Worm (Caenorhabditis elegans) whole organism, early embryonic: ENCODE measurements around the gene lpl-1.

Experiments used
- B0310.2 ChIP-seq: sonication (generic microtip); optimal IDR thresholded peaks from 2 replicates; lab custom pipeline; 2016; ENCODE audit warnings: mild to moderate bottlenecking, missing genetic modification characterization, missing compliant biosample characterization
- F13C5.2 ChIP-seq: sonication (generic microtip); optimal IDR thresholded peaks from 2 replicates; lab custom pipeline; 2017; ENCODE audit warnings: mild to moderate bottlenecking, missing genetic modification characterization, inconsistent platforms, missing compliant biosample characterization
- aly-1 ChIP-seq: sonication (generic microtip); optimal IDR thresholded peaks from 2 replicates; lab custom pipeline; 2016; ENCODE audit warnings: missing genetic modification characterization, missing compliant biosample characterization
- ama-1 ChIP-seq: fragments of 150-350 bp; optimal IDR thresholded peaks from 2 replicates; lab custom pipeline; 2014
- ceh-13 ChIP-seq: fragments of 200-800 bp; sonication (Bioruptor generic); optimal IDR thresholded peaks from 2 replicates; lab custom pipeline; 2018; ENCODE audit warnings: mild to moderate bottlenecking, missing genetic modification characterization, missing compliant biosample characterization
- ceh-36 ChIP-seq: sonication (generic microtip); optimal IDR thresholded peaks from 2 replicates; lab custom pipeline; 2016; ENCODE audit warnings: missing genetic modification characterization, inconsistent platforms, missing compliant biosample characterization
- ets-7 ChIP-seq: sonication (generic microtip); optimal IDR thresholded peaks from 2 replicates; lab custom pipeline; 2016; ENCODE audit warnings: missing genotype, missing genetic modification characterization, missing compliant biosample characterization
- flt-1 ChIP-seq: fragments of 200-800 bp; sonication (Bioruptor generic); IDR thresholded peaks from 2 replicates; pipeline ENCODE4 v1.3.6; 2022; ENCODE audit warnings: missing genetic modification characterization, missing compliant biosample characterization
- hmbx-1 ChIP-seq: sonication (generic microtip); optimal IDR thresholded peaks from 2 replicates; lab custom pipeline; 2016; ENCODE audit warnings: mild to moderate bottlenecking, missing genetic modification characterization, missing compliant biosample characterization
- hmg-4 ChIP-seq: fragments of 200-800 bp; sonication (Bioruptor generic); optimal IDR thresholded peaks from 2 replicates; lab custom pipeline; 2018; ENCODE audit warnings: mild to moderate bottlenecking, missing genetic modification characterization, missing compliant biosample characterization
- hnd-1 ChIP-seq: sonication (generic microtip); optimal IDR thresholded peaks from 2 replicates; lab custom pipeline; 2016; ENCODE audit warnings: missing genetic modification characterization, missing compliant biosample characterization
- pes-1 ChIP-seq: fragments of 200-800 bp; sonication (Bioruptor generic); IDR thresholded peaks from 2 replicates; pipeline ENCODE4 v1.3.6; 2022; ENCODE audit warnings: missing genetic modification reagents, missing genetic modification characterization, missing compliant biosample characterization
- scrt-1 ChIP-seq: fragments of 200-800 bp; sonication (Bioruptor generic); IDR thresholded peaks from 2 replicates; pipeline ENCODE4 v1.3.6; 2022; ENCODE audit warnings: missing genetic modification characterization, missing compliant biosample characterization
- sea-1 ChIP-seq: fragments of 200-800 bp; sonication (Bioruptor generic); conservative IDR thresholded peaks from 2 replicates; pipeline ENCODE4 v1.3.6; 2022; ENCODE audit warnings: missing genetic modification characterization, missing compliant biosample characterization
- tbx-11 ChIP-seq: fragments of 200-800 bp; sonication (Bioruptor generic); IDR thresholded peaks from 2 replicates; pipeline ENCODE4 v1.3.6; 2022; ENCODE audit warnings: missing genetic modification characterization, missing compliant biosample characterization
- tbx-37 ChIP-seq: fragments of 200-800 bp; sonication (Bioruptor generic); conservative IDR thresholded peaks from 2 replicates; pipeline ENCODE4 v1.3.6; 2022; ENCODE audit warnings: missing genetic modification reagents, missing genetic modification characterization, missing compliant biosample characterization
- tra-4 ChIP-seq: sonication (generic microtip); optimal IDR thresholded peaks from 2 replicates; lab custom pipeline; 2017; ENCODE audit warnings: missing genetic modification characterization, missing compliant biosample characterization

The lpl-1 gene

DNA sequence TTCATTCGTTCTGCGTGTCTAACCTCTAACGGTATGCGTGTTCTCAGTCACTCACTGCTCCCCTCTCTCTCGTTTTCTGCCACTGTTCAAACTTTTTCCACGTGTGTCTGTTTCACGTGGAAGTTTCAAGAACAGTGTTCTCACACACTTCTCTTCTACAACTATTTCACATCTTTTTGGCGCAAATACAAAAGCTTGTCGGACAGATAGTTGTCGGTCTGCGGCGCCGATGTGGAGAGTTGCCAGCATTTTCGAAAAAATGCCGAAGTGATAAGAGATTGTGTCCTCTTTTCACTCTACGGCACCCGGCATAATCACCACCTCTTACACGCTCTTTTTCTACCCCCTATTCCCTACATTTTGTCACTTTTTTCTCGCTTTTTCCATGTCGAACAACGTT, 24.5 kb upstream of the lpl-1 start:
- TF ChIP-seq pes-1 (GFP tag; lab: Robert Waterston, UW) = no peak
- no peak for TF ChIP-seq B0310.2
- no peak for TF ChIP-seq tbx-37 (GFP tag; lab: Robert Waterston, UW)
- TF ChIP-seq F13C5.2 = no peak
- no peak for TF ChIP-seq tra-4
- no peak for TF ChIP-seq sea-1 (GFP tag; lab: Robert Waterston, UW)
- no peak for TF ChIP-seq flt-1 (GFP tag; lab: Robert Waterston, UW)
- TF ChIP-seq aly-1 (tag; lab: Kevin White, UChicago) = no peak
- no peak for TF ChIP-seq tbx-11 (GFP tag; lab: Robert Waterston, UW)
- TF ChIP-seq hnd-1 = no peak
- no peak for TF ChIP-seq ceh-36 (tag; lab: Kevin White, UChicago)
- no peak for TF ChIP-seq ceh-13 (GFP tag; lab: Kevin White, UChicago)
- no peak for TF ChIP-seq ama-1 (lab: Kevin White, UChicago)
- TF ChIP-seq hmbx-1 (tag; lab: Kevin White, UChicago) = no peak
- no peak for TF ChIP-seq hmg-4 (GFP tag; lab: Kevin White, UChicago)
- TF ChIP-seq ets-7 (tag; lab: Kevin White, UChicago) = no peak
- TF ChIP-seq scrt-1 (GFP tag; lab: Robert Waterston, UW) = no peak

DNA sequence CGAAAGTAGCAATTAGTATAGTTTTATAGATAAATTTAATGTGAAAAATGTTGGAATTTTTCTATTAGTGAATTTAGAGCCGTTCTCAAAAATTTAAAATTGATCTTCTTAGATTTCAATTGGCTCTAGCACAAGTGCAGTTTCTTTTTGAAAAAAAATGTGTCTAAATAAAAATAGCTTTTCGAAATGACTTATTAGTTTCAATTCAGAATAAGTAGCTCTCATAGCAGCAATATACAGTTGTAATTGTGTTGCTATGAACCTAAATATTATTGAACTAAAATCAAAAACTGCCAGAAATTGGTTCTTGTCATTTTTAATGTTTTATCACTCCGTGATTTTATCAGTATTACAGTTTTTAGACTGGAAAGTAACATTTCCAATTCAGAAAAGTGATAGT, 23.9 kb upstream of the lpl-1 start:
- no peak for TF ChIP-seq sea-1 (GFP tag; lab: Robert Waterston, UW)
- TF ChIP-seq hmg-4 (GFP tag; lab: Kevin White, UChicago) = no peak
- no peak for TF ChIP-seq hnd-1
- TF ChIP-seq tbx-11 (GFP tag; lab: Robert Waterston, UW) = no peak
- TF ChIP-seq ceh-13 (GFP tag; lab: Kevin White, UChicago) = no peak
- no peak for TF ChIP-seq pes-1 (GFP tag; lab: Robert Waterston, UW)
- TF ChIP-seq ets-7 (tag; lab: Kevin White, UChicago) = no peak
- TF ChIP-seq aly-1 (tag; lab: Kevin White, UChicago) = no peak
- TF ChIP-seq ama-1 (lab: Kevin White, UChicago) = no peak
- no peak for TF ChIP-seq hmbx-1 (tag; lab: Kevin White, UChicago)

DNA sequence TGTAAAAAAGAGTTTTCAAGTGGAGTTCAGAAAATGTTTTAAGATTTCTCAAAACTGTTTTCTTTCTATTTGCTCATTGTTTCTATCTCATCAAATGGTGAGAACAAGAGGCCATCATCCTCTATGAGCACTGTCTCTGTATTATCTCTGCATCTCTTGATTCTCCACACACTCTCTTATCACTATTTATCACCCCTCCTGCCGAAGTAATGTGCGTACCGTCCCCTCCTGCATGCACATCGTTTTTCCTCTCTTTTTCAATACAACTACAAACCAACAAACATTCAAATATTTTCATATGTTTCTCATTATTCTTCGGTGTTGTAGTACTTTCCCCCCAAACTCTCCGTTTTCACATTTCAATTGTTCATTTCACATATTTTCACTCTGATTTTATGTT, 22.6 kb upstream of the lpl-1 start:
- TF ChIP-seq tra-4 = no peak
- TF ChIP-seq B0310.2 = no peak
- no peak for TF ChIP-seq ceh-36 (tag; lab: Kevin White, UChicago)
- TF ChIP-seq hmbx-1 (tag; lab: Kevin White, UChicago) = no peak
- no peak for TF ChIP-seq F13C5.2
- TF ChIP-seq pes-1 (GFP tag; lab: Robert Waterston, UW) = no peak
- TF ChIP-seq tbx-37 (GFP tag; lab: Robert Waterston, UW) = no peak
- TF ChIP-seq tbx-11 (GFP tag; lab: Robert Waterston, UW) = no peak
- no peak for TF ChIP-seq ceh-13 (GFP tag; lab: Kevin White, UChicago)
- TF ChIP-seq aly-1 (tag; lab: Kevin White, UChicago) = no peak
- TF ChIP-seq hnd-1 = no peak
- no peak for TF ChIP-seq hmg-4 (GFP tag; lab: Kevin White, UChicago)

DNA sequence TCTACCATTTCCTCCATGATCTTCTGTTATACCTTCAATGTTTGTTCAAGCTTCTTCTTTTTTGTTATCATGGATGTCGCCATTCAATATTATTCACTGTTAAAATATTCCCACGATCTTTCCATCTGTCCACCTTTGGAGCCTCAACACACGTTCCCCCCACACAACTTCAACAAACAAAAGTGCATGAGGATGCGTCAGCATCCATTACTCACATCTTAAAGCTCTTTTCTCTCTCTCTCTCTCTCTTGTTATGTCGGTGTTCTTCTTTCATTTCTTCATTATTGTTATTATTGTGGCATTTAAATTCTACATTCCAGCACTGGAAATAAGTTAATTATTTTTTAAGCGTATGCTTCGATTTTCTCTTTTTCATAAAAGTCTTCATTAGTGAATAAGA, 20.2 kb upstream of the lpl-1 start:
- TF ChIP-seq ceh-13 (GFP tag; lab: Kevin White, UChicago) (no peak), ets-7 (tag; lab: Kevin White, UChicago) (no peak), flt-1 (GFP tag; lab: Robert Waterston, UW) (no peak), F13C5.2 (no peak), B0310.2 (no peak), hnd-1 (no peak), sea-1 (GFP tag; lab: Robert Waterston, UW) (no peak), pes-1 (GFP tag; lab: Robert Waterston, UW) (no peak), hmg-4 (GFP tag; lab: Kevin White, UChicago) (no peak), hmbx-1 (tag; lab: Kevin White, UChicago) (no peak), aly-1 (tag; lab: Kevin White, UChicago) (no peak), tra-4 (no peak)

DNA sequence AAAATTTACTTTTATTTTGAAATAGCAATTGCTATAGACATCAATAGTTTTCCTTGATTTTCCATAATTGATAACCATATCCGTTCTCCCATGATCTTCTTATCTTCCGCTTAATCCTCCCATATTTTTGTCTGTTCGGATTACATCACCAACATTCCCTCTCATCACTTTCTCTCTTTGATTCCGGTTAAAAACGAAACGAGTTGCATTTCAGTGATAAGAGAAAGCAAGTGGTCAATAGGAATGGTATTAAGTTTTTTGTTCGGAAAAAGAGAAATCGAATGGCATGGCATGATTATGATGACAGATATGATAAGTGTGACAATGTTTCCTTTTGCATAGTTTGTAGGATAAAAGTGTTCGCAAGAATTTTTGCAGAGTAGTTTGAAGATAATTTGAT, 18.2 kb upstream of the lpl-1 start:
- TF ChIP-seq tra-4 (no peak), scrt-1 (GFP tag; lab: Robert Waterston, UW) (no peak), sea-1 (GFP tag; lab: Robert Waterston, UW) (no peak), hmbx-1 (tag; lab: Kevin White, UChicago) (no peak), pes-1 (GFP tag; lab: Robert Waterston, UW) (no peak), ets-7 (tag; lab: Kevin White, UChicago) (no peak), tbx-37 (GFP tag; lab: Robert Waterston, UW) (no peak), tbx-11 (GFP tag; lab: Robert Waterston, UW) (no peak), F13C5.2 (no peak), hnd-1 (no peak), B0310.2 (no peak), flt-1 (GFP tag; lab: Robert Waterston, UW) (no peak), ceh-13 (GFP tag; lab: Kevin White, UChicago) (no peak), ama-1 (lab: Kevin White, UChicago) (no peak)

DNA sequence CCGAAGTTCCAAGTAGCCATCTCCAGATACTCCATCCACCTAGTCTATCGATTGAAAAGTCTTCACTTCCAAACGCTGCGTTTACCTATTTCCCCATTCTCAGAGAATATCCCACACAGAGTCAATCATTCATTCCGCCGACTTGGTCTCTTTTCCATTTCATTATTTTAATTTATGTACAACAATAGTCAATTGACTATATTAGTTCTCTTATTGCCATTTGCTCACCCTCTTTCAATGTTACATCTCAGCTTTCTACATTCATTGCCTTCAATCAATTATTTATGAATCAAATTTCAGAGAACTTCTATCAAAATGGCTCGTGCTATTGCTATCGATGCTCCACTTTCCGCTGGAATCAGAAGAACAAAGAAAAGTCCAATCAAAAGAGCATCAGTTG, 14.8 kb upstream of the lpl-1 start, which contains the start of gene aly-1:
TSS of gene aly-1 (plus strand) at position 301 of the 400 bp plus-strand sequence.
- TF ChIP-seq ceh-13 (GFP tag; lab: Kevin White, UChicago) (no peak), ceh-36 (tag; lab: Kevin White, UChicago) (no peak), aly-1 (tag; lab: Kevin White, UChicago) (no peak), F13C5.2 (no peak), flt-1 (GFP tag; lab: Robert Waterston, UW) (no peak), scrt-1 (GFP tag; lab: Robert Waterston, UW) (no peak), pes-1 (GFP tag; lab: Robert Waterston, UW) (no peak), hmbx-1 (tag; lab: Kevin White, UChicago) (no peak), tbx-11 (GFP tag; lab: Robert Waterston, UW) (no peak)

DNA sequence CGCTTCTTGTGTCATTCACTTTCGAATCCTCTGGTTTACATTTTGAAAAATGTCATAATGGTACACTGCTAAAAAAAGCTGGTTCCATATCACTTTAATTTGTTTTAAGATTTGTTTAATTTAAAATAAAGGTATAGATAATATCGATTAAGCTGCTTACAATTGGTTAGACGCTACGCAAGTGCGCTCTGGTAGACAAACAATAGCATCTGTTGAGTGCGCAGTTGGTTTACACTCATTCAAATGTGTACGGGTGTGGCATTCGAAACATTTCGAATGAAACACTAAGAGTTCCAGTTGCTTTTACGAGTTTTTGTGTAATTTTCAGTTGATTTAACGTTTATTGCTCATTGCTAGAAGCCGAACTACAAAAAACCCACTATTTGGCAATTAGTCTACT, 13.6 kb upstream of the lpl-1 start:
- peak; percentile 36 for TF ChIP-seq F13C5.2
- no peak for TF ChIP-seq flt-1 (GFP tag; lab: Robert Waterston, UW)
